Worm (Caenorhabditis elegans) whole organism, midembryonic: ENCODE results near the gene Y69E1A.8.

Experiments used
- T22C8.4 ChIP-seq: fragments of 200-800 bp; sonication (Bioruptor generic); IDR thresholded peaks from 2 replicates; pipeline ENCODE4 v1.3.6; 2022; ENCODE audit warnings: missing genetic modification characterization, missing compliant biosample characterization
- cog-1 ChIP-seq: sonication (generic microtip); optimal IDR thresholded peaks from 2 replicates; lab custom pipeline; 2016; ENCODE audit warnings: missing genetic modification characterization, missing compliant biosample characterization

- no peak for TF ChIP-seq cog-1 (tag; lab: Kevin White, UChicago)
- TF ChIP-seq T22C8.4: no peak
Measured at ce11 chrIV:10948797-10949196, 17.6 kb upstream of the Y69E1A.8 start, which contains the start of gene Y69E1A.1.
